Worm (Caenorhabditis elegans): ENCODE data around the gene nspc-16.

nspc-16 gene

DNA sequence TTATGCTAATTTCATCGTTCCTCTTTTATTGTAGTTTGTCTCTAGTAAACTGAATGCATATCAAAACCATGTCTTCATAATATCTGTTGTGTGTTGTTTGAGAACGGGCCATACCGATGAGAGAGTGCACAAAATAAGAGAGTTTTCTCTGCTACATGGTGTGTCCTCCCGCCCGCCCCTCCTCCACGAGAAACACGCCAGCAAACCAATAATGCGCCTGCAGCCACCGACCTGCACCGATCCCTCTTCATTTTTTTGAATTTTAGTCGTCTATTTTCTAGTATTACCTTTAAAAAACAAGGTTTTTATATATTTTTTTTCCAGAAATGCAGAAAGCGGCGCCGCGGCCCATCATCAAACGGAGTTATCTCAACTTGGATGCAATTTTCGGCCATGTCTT is 43.1 kb upstream of the nspc-16 start, which contains the start of gene gfi-3 (continued):
- no peak for TF ChIP-seq mel-28 (tag; optimal IDR thresholded peaks at IDR 0.05; ENCODE audit: borderline replicate concordance)
- TF ChIP-seq him-1 (tag; optimal IDR thresholded peaks at IDR 0.05) = no peak
- TF ChIP-seq cebp-2 (GFP tag; IDR thresholded peaks at IDR 0.05) = no peak
- TF ChIP-seq madf-8 (GFP tag; conservative IDR thresholded peaks at IDR 0.05) = no peak
- no peak for TF ChIP-seq F23B12.7 (tag; optimal IDR thresholded peaks at IDR 0.05; ENCODE audit: insufficient read depth)
- TF ChIP-seq ztf-26 (tag; optimal IDR thresholded peaks at IDR 0.05) = peak; percentile 39
- TF ChIP-seq sea-2 (GFP tag; IDR thresholded peaks at IDR 0.05) = no peak
- TF ChIP-seq K11D2.4 (GFP tag; IDR thresholded peaks at IDR 0.05) = 0 out of 2 replicates have a peak, but pooled peaks have one; percentile 19
- peak; percentile 35 for TF ChIP-seq gei-17 (GFP tag; optimal IDR thresholded peaks at IDR 0.05)
- TF ChIP-seq mxl-1 (tag; optimal IDR thresholded peaks at IDR 0.05) = no peak
- no peak for TF ChIP-seq snpc-1.3 (tag; optimal IDR thresholded peaks at IDR 0.05; ENCODE audit: insufficient read depth)
- no peak for TF ChIP-seq Y67H2A.10 (GFP tag; conservative IDR thresholded peaks at IDR 0.05)
- no peak for TF ChIP-seq tlf-1 (GFP tag; optimal IDR thresholded peaks at IDR 0.05)
- no peak for TF ChIP-seq Y56A3A.18 (GFP tag; IDR thresholded peaks at IDR 0.05)
- peak; percentile 20 for TF ChIP-seq efl-1 (GFP tag; optimal IDR thresholded peaks at IDR 0.05)
- no peak for TF ChIP-seq egrh-3 (GFP tag; IDR thresholded peaks at IDR 0.05)
- TF ChIP-seq hmg-20 (GFP tag; IDR thresholded peaks at IDR 0.05) = peak; percentile 72
- TF ChIP-seq let-607 (tag; optimal IDR thresholded peaks at IDR 0.05) = peak in 1 of 2 experiments; percentile 11
- no peak for TF ChIP-seq madf-6 (GFP tag; IDR thresholded peaks at IDR 0.05)
- peak; percentile 63 for TF ChIP-seq tbp1 (GFP tag; optimal IDR thresholded peaks at IDR 0.05)
- TF ChIP-seq hsf-1 (GFP tag; IDR thresholded peaks at IDR 0.05) = no peak
- peak; percentile 74 for TF ChIP-seq dox-1 (GFP tag; IDR thresholded peaks at IDR 0.05)
- TF ChIP-seq nhr-27 (tag; optimal IDR thresholded peaks at IDR 0.05) = no peak
- TF ChIP-seq aptf-3 (GFP tag; IDR thresholded peaks at IDR 0.05) = no peak
- peak; percentile 37 for TF ChIP-seq lin-54 (GFP tag; optimal IDR thresholded peaks at IDR 0.05)
- 0 out of 2 replicates have a peak, but pooled peaks have one; percentile 20 for TF ChIP-seq madf-3 (GFP tag; IDR thresholded peaks at IDR 0.05)
- TF ChIP-seq rcor-1 (GFP tag; IDR thresholded peaks at IDR 0.05) = 0 out of 2 replicates have a peak, but pooled peaks have one; percentile 32
- no peak for TF ChIP-seq somi-1 (GFP tag; optimal IDR thresholded peaks at IDR 0.05)
- no peak for TF ChIP-seq snpc-4 (GFP tag; optimal IDR thresholded peaks at IDR 0.05)
- TF ChIP-seq snpc-4 (tag; optimal IDR thresholded peaks at IDR 0.05) = peak; percentile 67 to 92 (median 89)
- TF ChIP-seq pbrm-1 (GFP tag; IDR thresholded peaks at IDR 0.05) = peak; percentile 76
- TF ChIP-seq madf-10 (tag; optimal IDR thresholded peaks at IDR 0.05) = peak; percentile 25
- TF ChIP-seq mcd-1 (GFP tag; IDR thresholded peaks at IDR 0.05) = peak; percentile 69
- TF ChIP-seq ceh-100 (GFP tag; IDR thresholded peaks at IDR 0.05) = 0 out of 2 replicates have a peak, but pooled peaks have one; percentile 11
- no peak for TF ChIP-seq F37B4.10 (GFP tag; IDR thresholded peaks at IDR 0.05)
- TF ChIP-seq ztf-3 (GFP tag; optimal IDR thresholded peaks at IDR 0.05) = no peak
- TF ChIP-seq F57C9.4 (tag; optimal IDR thresholded peaks at IDR 0.05) = no peak
- TF ChIP-seq nhr-120 (GFP tag; IDR thresholded peaks at IDR 0.05) = no peak
- peak; percentile 70 for TF ChIP-seq ceh-27 (GFP tag; optimal IDR thresholded peaks at IDR 0.05)
- TF ChIP-seq F10E7.11 (tag; optimal IDR thresholded peaks at IDR 0.05) = no peak
- no peak for TF ChIP-seq ekl-4 (GFP tag; IDR thresholded peaks at IDR 0.05)
- TF ChIP-seq ztf-6 (GFP tag; IDR thresholded peaks at IDR 0.05) = no peak
- no peak for TF ChIP-seq B0019.2 (GFP tag; conservative IDR thresholded peaks at IDR 0.05)
- TF ChIP-seq unc-62 (GFP tag; optimal IDR thresholded peaks at IDR 0.05) = no peak
- TF ChIP-seq T26A5.8 (tag; optimal IDR thresholded peaks at IDR 0.05) = no peak
- no peak for TF ChIP-seq lin-26 (GFP tag; IDR thresholded peaks at IDR 0.05)
- TF ChIP-seq fkh-3 (tag; optimal IDR thresholded peaks at IDR 0.05) = no peak
- TF ChIP-seq hmg-1.2 (GFP tag; IDR thresholded peaks at IDR 0.05) = peak; percentile 79
- no peak for TF ChIP-seq snpc-1.1 (tag; optimal IDR thresholded peaks at IDR 0.05; ENCODE audit: insufficient read depth)

All from whole organism, young adult.